Fruit fly (Drosophila melanogaster) whole organism, embryonic: ENCODE measurements around the gene SppL.
A peak's percentile ranks its signal among the peaks of the same experiment; 100 is the strongest.

Source experiments
- Blimp-1 ChIP-seq: fragments of 200-800 bp; sonication (Bioruptor generic); optimal IDR thresholded peaks from 3 replicates; lab custom pipeline; 2018; ENCODE audit warnings: missing biosample characterization, missing genetic modification characterization, mild to moderate bottlenecking, moderate library complexity, missing genetic modification reagents
- CG10543 ChIP-seq: fragments of 200-800 bp; sonication (Bioruptor generic); optimal IDR thresholded peaks from 3 replicates; lab custom pipeline; 2017; ENCODE audit warnings: missing biosample characterization, mild to moderate bottlenecking, missing genetic modification characterization, moderate library complexity
- CG10959 ChIP-seq: fragments of 200-800 bp; sonication (Bioruptor generic); IDR thresholded peaks from 2 replicates; pipeline ENCODE4 v1.3.6; 2022; ENCODE audit warnings: missing biosample characterization, missing genetic modification characterization
- CG11398 ChIP-seq: fragments of 200-800 bp; sonication (Bioruptor generic); optimal IDR thresholded peaks from 2 replicates; lab custom pipeline; 2016; ENCODE audit warnings: missing biosample characterization, missing genetic modification characterization
- CG12104 ChIP-seq: fragments of 200-800 bp; sonication (Bioruptor generic); optimal IDR thresholded peaks from 3 replicates; lab custom pipeline; 2016; ENCODE audit warnings: missing biosample characterization, missing genetic modification characterization
- CG12769 ChIP-seq: fragments of 200-800 bp; sonication (Bioruptor generic); optimal IDR thresholded peaks from 2 replicates; lab custom pipeline; 2019; ENCODE audit warnings: missing biosample characterization, mild to moderate bottlenecking, missing genetic modification characterization, moderate library complexity
- CG13123 ChIP-seq: fragments of 200-800 bp; sonication (Bioruptor generic); optimal IDR thresholded peaks from 2 replicates; lab custom pipeline; 2016; ENCODE audit warnings: missing biosample characterization, missing genetic modification characterization
- CG14014 ChIP-seq: fragments of 200-800 bp; sonication (Bioruptor generic); IDR thresholded peaks from 2 replicates; pipeline ENCODE4 v1.3.6; 2022; ENCODE audit warnings: missing biosample characterization, missing genetic modification characterization
- CG16813 ChIP-seq: fragments of 200-800 bp; sonication (Bioruptor generic); IDR thresholded peaks from 3 replicates; pipeline ENCODE4 v1.3.6; 2022; ENCODE audit warnings: missing biosample characterization, missing genetic modification characterization; ENCODE audit not compliant: partially characterized antibody
- CG17361 ChIP-seq: fragments of 200-800 bp; sonication (Bioruptor generic); IDR thresholded peaks from 3 replicates; pipeline ENCODE4 v1.3.6; 2022; ENCODE audit warnings: missing biosample characterization, missing genetic modification characterization
- CG17612 ChIP-seq: fragments of 200-800 bp; sonication (Bioruptor generic); IDR thresholded peaks from 2 replicates; pipeline ENCODE4 v1.3.6; 2022; ENCODE audit warnings: missing biosample characterization, missing genetic modification characterization
- CG2116 ChIP-seq: fragments of 200-800 bp; sonication (Bioruptor generic); optimal IDR thresholded peaks from 3 replicates; lab custom pipeline; 2018; ENCODE audit warnings: missing biosample characterization, mild to moderate bottlenecking, missing genetic modification characterization
- CG31441 ChIP-seq: fragments of 200-800 bp; sonication (Bioruptor generic); IDR thresholded peaks from 2 replicates; pipeline ENCODE4 v1.3.6; 2022; ENCODE audit warnings: missing biosample characterization, missing genetic modification characterization
- CG3281 ChIP-seq: fragments of 200-800 bp; sonication (Bioruptor generic); optimal IDR thresholded peaks from 3 replicates; lab custom pipeline; 2017; ENCODE audit warnings: missing biosample characterization, mild to moderate bottlenecking, missing genetic modification characterization
- CG5180 ChIP-seq: fragments of 200-800 bp; sonication (Bioruptor generic); optimal IDR thresholded peaks from 3 replicates; lab custom pipeline; 2017; ENCODE audit warnings: missing biosample characterization, missing genetic modification characterization, mild to moderate bottlenecking, moderate library complexity, missing genetic modification reagents
- CG6175 ChIP-seq: fragments of 200-800 bp; sonication (Bioruptor generic); IDR thresholded peaks from 3 replicates; pipeline ENCODE4 v1.3.6; 2022; ENCODE audit warnings: missing biosample characterization, missing genetic modification characterization
- CG6254 ChIP-seq: fragments of 200-800 bp; sonication (Bioruptor generic); optimal IDR thresholded peaks from 3 replicates; lab custom pipeline; 2017; ENCODE audit warnings: mild to moderate bottlenecking, missing biosample characterization, missing genetic modification reagents, missing genetic modification characterization
- CG6791 ChIP-seq: fragments of 200-800 bp; sonication (Bioruptor generic); IDR thresholded peaks from 3 replicates; pipeline ENCODE4 v1.3.6; 2022; ENCODE audit warnings: missing biosample characterization, missing genetic modification characterization; ENCODE audit not compliant: partially characterized antibody
- HmgZ ChIP-seq: fragments of 200-800 bp; sonication (Bioruptor generic); optimal IDR thresholded peaks from 2 replicates; lab custom pipeline; 2018; ENCODE audit warnings: missing biosample characterization, mild to moderate bottlenecking, missing genetic modification characterization
- Hr39 ChIP-seq: fragments of >200 bp; optimal IDR thresholded peaks from 2 replicates; lab custom pipeline; 2017
- Med ChIP-seq: fragments of 200-800 bp; sonication (Bioruptor generic); peaks from one replicate; lab custom pipeline; 2016; ENCODE audit warnings: missing biosample characterization, missing genetic modification characterization, mild to moderate bottlenecking, inconsistent platforms, moderate library complexity
- Oaz ChIP-seq: fragments of 200-800 bp; sonication (Bioruptor generic); IDR thresholded peaks from 2 replicates; pipeline ENCODE4 v1.3.6; 2022; ENCODE audit warnings: missing biosample characterization, missing genetic modification characterization
- Optix ChIP-seq: fragments of 200-800 bp; sonication (Bioruptor generic); IDR thresholded peaks from 3 replicates; pipeline ENCODE4 v1.3.6; 2022; ENCODE audit warnings: missing biosample characterization, missing genetic modification characterization
- Rfx ChIP-seq: fragments of 200-800 bp; sonication (Bioruptor generic); IDR thresholded peaks from 2 replicates; pipeline ENCODE4 v1.3.6; 2022; ENCODE audit warnings: missing biosample characterization, missing genetic modification characterization
- Six4 ChIP-seq: fragments of 200-800 bp; sonication (Bioruptor generic); optimal IDR thresholded peaks from 2 replicates; lab custom pipeline; 2016; ENCODE audit warnings: missing biosample characterization, missing genetic modification characterization
- YL-1 ChIP-seq: fragments of 200-800 bp; sonication (Bioruptor generic); optimal IDR thresholded peaks from 3 replicates; lab custom pipeline; 2017; ENCODE audit warnings: missing biosample characterization, mild to moderate bottlenecking, missing genetic modification characterization
- ase ChIP-seq: fragments of 200-800 bp; sonication (Bioruptor generic); IDR thresholded peaks from 3 replicates; pipeline ENCODE4 v1.3.6; 2022; ENCODE audit warnings: missing biosample characterization, missing genetic modification characterization
- ato ChIP-seq: fragments of 200-800 bp; sonication (Bioruptor generic); IDR thresholded peaks from 2 replicates; pipeline ENCODE4 v1.3.6; 2022; ENCODE audit warnings: missing biosample characterization, missing genetic modification characterization; ENCODE audit not compliant: partially characterized antibody
- bbx ChIP-seq: fragments of 200-800 bp; sonication (Bioruptor generic); IDR thresholded peaks from 2 replicates; pipeline ENCODE4 v1.3.6; 2022; ENCODE audit warnings: missing biosample characterization, missing genetic modification characterization; ENCODE audit not compliant: partially characterized antibody
- bowl ChIP-seq: fragments of 200-800 bp; sonication (Bioruptor generic); IDR thresholded peaks from 2 replicates; pipeline ENCODE4 v1.3.6; 2022; ENCODE audit warnings: missing biosample characterization, missing genetic modification characterization
- corto ChIP-seq: fragments of 200-800 bp; sonication (Bioruptor generic); optimal IDR thresholded peaks from 2 replicates; lab custom pipeline; 2016; ENCODE audit warnings: missing biosample characterization, mild to moderate bottlenecking, missing genetic modification characterization, moderate library complexity
- crc ChIP-seq: fragments of 200-800 bp; sonication (Bioruptor generic); optimal IDR thresholded peaks from 2 replicates; lab custom pipeline; 2016; ENCODE audit warnings: missing biosample characterization, missing genetic modification characterization
- croc ChIP-seq: fragments of 200-800 bp; sonication (Bioruptor generic); conservative IDR thresholded peaks from 3 replicates; pipeline ENCODE4 v1.3.6; 2022; ENCODE audit warnings: missing biosample characterization, missing genetic modification characterization
- crol ChIP-seq: fragments of 200-800 bp; sonication (Bioruptor generic); IDR thresholded peaks from 2 replicates; pipeline ENCODE4 v1.3.6; 2022; ENCODE audit warnings: missing biosample characterization, missing genetic modification characterization
- danr ChIP-seq: fragments of 200-800 bp; sonication (Bioruptor generic); IDR thresholded peaks from 2 replicates; pipeline ENCODE4 v1.3.6; 2022; ENCODE audit warnings: missing biosample characterization, missing genetic modification characterization
- gcm ChIP-seq: fragments of 200-800 bp; sonication (Bioruptor generic); optimal IDR thresholded peaks from 2 replicates; lab custom pipeline; 2019; ENCODE audit warnings: missing biosample characterization, mild to moderate bottlenecking, missing genetic modification characterization, moderate library complexity
- gcm2 ChIP-seq: fragments of 200-800 bp; sonication (Bioruptor generic); optimal IDR thresholded peaks from 2 replicates; lab custom pipeline; 2016; ENCODE audit warnings: missing biosample characterization, missing genetic modification characterization
- lov ChIP-seq, 2 experiments: fragments of 200-800 bp in 1 of 2; fragments of >200 bp in 1 of 2; sonication (Bioruptor generic) in 1 of 2; IDR thresholded peaks in 1 of 2; optimal IDR thresholded peaks in 1 of 2; 2 replicates in 1 of 2; 3 replicates in 1 of 2; pipeline versions ENCODE4 v1.3.6 to Lab custom; 2017 to 2022; ENCODE audit warnings: missing biosample characterization in 1 of 2, missing genetic modification characterization in 1 of 2
- nerfin-2 ChIP-seq: fragments of 200-800 bp; sonication (Bioruptor generic); IDR thresholded peaks from 2 replicates; pipeline ENCODE4 v1.3.6; 2022; ENCODE audit warnings: missing biosample characterization, missing genetic modification characterization; ENCODE audit not compliant: partially characterized antibody
- nom ChIP-seq: fragments of 200-800 bp; sonication (Bioruptor generic); optimal IDR thresholded peaks from 2 replicates; lab custom pipeline; 2017; ENCODE audit warnings: missing biosample characterization, missing genetic modification characterization, mild to moderate bottlenecking, moderate library complexity, missing genetic modification reagents
- onecut ChIP-seq: fragments of 200-800 bp; sonication (Bioruptor generic); IDR thresholded peaks from 2 replicates; pipeline ENCODE4 v1.3.6; 2022; ENCODE audit warnings: missing biosample characterization, missing genetic modification characterization
- p53 ChIP-seq: fragments of 200-800 bp; sonication (Bioruptor generic); optimal IDR thresholded peaks from 2 replicates; lab custom pipeline; 2016; ENCODE audit warnings: missing biosample characterization, missing genetic modification characterization
- pho ChIP-seq: fragments of 200-800 bp; sonication (Bioruptor generic); optimal IDR thresholded peaks from 2 replicates; lab custom pipeline; 2016; ENCODE audit warnings: missing biosample characterization, missing genetic modification characterization
- rib ChIP-seq: fragments of 200-800 bp; sonication (Bioruptor generic); IDR thresholded peaks from 2 replicates; pipeline ENCODE4 v1.3.6; 2022; ENCODE audit warnings: missing biosample characterization, missing genetic modification characterization
- sc ChIP-seq, 3 experiments: fragments of >200 bp in 2 of 3; fragments of 200-800 bp in 1 of 3; sonication (Bioruptor generic) in 1 of 3; optimal IDR thresholded peaks; 2 replicates in 2 of 3; 3 replicates in 1 of 3; lab custom pipeline; 2017; ENCODE audit warnings: mild to moderate bottlenecking in 1 of 3, missing biosample characterization in 1 of 3, missing genetic modification characterization in 1 of 3, missing genetic modification reagents in 1 of 3
- sens ChIP-seq: fragments of 200-800 bp; sonication (Bioruptor generic); peaks from one replicate; lab custom pipeline; 2016; ENCODE audit warnings: missing biosample characterization, missing genetic modification characterization
- sqz ChIP-seq: fragments of 200-800 bp; sonication (Bioruptor generic); optimal IDR thresholded peaks from 3 replicates; lab custom pipeline; 2018; ENCODE audit warnings: missing biosample characterization, mild to moderate bottlenecking, missing genetic modification characterization
- trem ChIP-seq: fragments of 200-800 bp; optimal IDR thresholded peaks from 3 replicates; lab custom pipeline; 2019; ENCODE audit warnings: missing biosample characterization, mild to moderate bottlenecking, missing genetic modification characterization, moderate library complexity
- tup ChIP-seq: fragments of 200-800 bp; sonication (Bioruptor generic); optimal IDR thresholded peaks from 2 replicates; lab custom pipeline; 2016; ENCODE audit warnings: missing biosample characterization, mild to moderate bottlenecking, missing genetic modification characterization, moderate library complexity
- vvl ChIP-seq: fragments of 200-800 bp; sonication (Bioruptor generic); IDR thresholded peaks from 2 replicates; pipeline ENCODE4 v1.3.6; 2022; ENCODE audit warnings: missing biosample characterization, missing genetic modification characterization
- wdn ChIP-seq: fragments of 200-800 bp; sonication (Bioruptor generic); IDR thresholded peaks from 2 replicates; pipeline ENCODE4 v1.3.6; 2022; ENCODE audit warnings: missing biosample characterization, missing genetic modification characterization

Gene SppL

dm6 chr3R:25893272-25893671, 11.5 kb downstream of the SppL start, which contains the start of gene CG5913 (continued):
- TF ChIP-seq CG3281 (GFP tag; lab: Kevin White, UChicago), result no peak
- TF ChIP-seq lov (optimal IDR thresholded peaks at IDR 0.05; lab: Kevin White, UChicago), result no peak
- TF ChIP-seq lov (GFP tag; IDR thresholded peaks at IDR 0.05; lab: Robert Waterston, UW), result no peak
- no peak for TF ChIP-seq CG10959 (GFP tag; lab: Robert Waterston, UW)
- TF ChIP-seq sqz (GFP tag; lab: Kevin White, UChicago), result no peak
- no peak for TF ChIP-seq CG17612
- no peak for TF ChIP-seq CG12769 (tag; lab: Kevin White, UChicago)
- TF ChIP-seq CG10543 (GFP tag; lab: Kevin White, UChicago), result no peak
- TF ChIP-seq onecut (GFP tag; lab: Robert Waterston, UW), result no peak
- TF ChIP-seq nom (GFP tag; lab: Kevin White, UChicago), result no peak
- no peak for TF ChIP-seq Oaz
- no peak for TF ChIP-seq CG2116 (GFP tag; lab: Kevin White, UChicago)
- TF ChIP-seq danr (GFP tag; lab: Robert Waterston, UW), result no peak
- no peak for TF ChIP-seq CG6254 (GFP tag; lab: Kevin White, UChicago)
- TF ChIP-seq sc (optimal IDR thresholded peaks at IDR 0.05; lab: Kevin White, UChicago), result no peak
- TF ChIP-seq sc (GFP tag; optimal IDR thresholded peaks at IDR 0.05; lab: Kevin White, UChicago), result no peak
- TF ChIP-seq crol (GFP tag; lab: Robert Waterston, UW), result no peak
- TF ChIP-seq Hr39, result no peak
- TF ChIP-seq bowl (GFP tag; lab: Robert Waterston, UW), result no peak
- no peak for TF ChIP-seq CG31441 (GFP tag; lab: Robert Waterston, UW)
- no peak for TF ChIP-seq CG17361
- TF ChIP-seq p53 (GFP tag; lab: Kevin White, UChicago), result no peak
- 0 out of 2 replicates have a peak, but pooled peaks have one; percentile 6 for TF ChIP-seq vvl (GFP tag; lab: Robert Waterston, UW)
- TF ChIP-seq CG12104 (GFP tag; lab: Kevin White, UChicago), result no peak
- TF ChIP-seq Blimp-1 (GFP tag; lab: Kevin White, UChicago), result no peak
- TF ChIP-seq gcm2 (GFP tag; lab: Kevin White, UChicago), result no peak
- no peak for TF ChIP-seq ato (GFP tag; lab: Robert Waterston, UW)
- no peak for TF ChIP-seq CG16813 (GFP tag; lab: Robert Waterston, UW)
- peak; percentile 54 for TF ChIP-seq YL-1 (GFP tag; lab: Kevin White, UChicago)
- no peak for TF ChIP-seq Six4 (GFP tag; lab: Kevin White, UChicago)
- TF ChIP-seq CG6791, result 0 out of 3 replicates have a peak, but pooled peaks have one; percentile 25
- no peak for TF ChIP-seq CG14014
- peak; percentile 99 for TF ChIP-seq trem (tag; lab: Kevin White, UChicago)
- TF ChIP-seq pho (GFP tag; lab: Kevin White, UChicago), result no peak
- TF ChIP-seq gcm (GFP tag; lab: Kevin White, UChicago), result no peak
- TF ChIP-seq wdn (GFP tag; lab: Robert Waterston, UW), result no peak
- peak; percentile 77 for TF ChIP-seq Med (GFP tag; lab: Kevin White, UChicago)
- no peak for TF ChIP-seq CG6175 (GFP tag; lab: Robert Waterston, UW)
- no peak for TF ChIP-seq tup (GFP tag; lab: Kevin White, UChicago)
- TF ChIP-seq bbx (GFP tag; lab: Robert Waterston, UW), result peak; percentile 49; the same call in 1 of the 2 replicates
- TF ChIP-seq croc (GFP tag; lab: Robert Waterston, UW), result no peak
- TF ChIP-seq rib, result no peak
- TF ChIP-seq CG5180 (GFP tag; lab: Kevin White, UChicago), result no peak
- TF ChIP-seq Optix (GFP tag; lab: Robert Waterston, UW), result no peak
- TF ChIP-seq crc, result no peak
- no peak for TF ChIP-seq nerfin-2 (GFP tag; lab: Robert Waterston, UW)
- no peak for TF ChIP-seq corto
- TF ChIP-seq CG11398 (GFP tag; lab: Kevin White, UChicago), result no peak
- no peak for TF ChIP-seq ase
- peak; percentile 47 for TF ChIP-seq HmgZ (tag; lab: Kevin White, UChicago)
- TF ChIP-seq Rfx (GFP tag; lab: Robert Waterston, UW), result 0 out of 2 replicates have a peak, but pooled peaks have one; percentile 15
- peak; percentile 20 for TF ChIP-seq sens (GFP tag; lab: Kevin White, UChicago)
- no peak for TF ChIP-seq CG13123 (GFP tag; lab: Kevin White, UChicago)
